Fruit fly (Drosophila melanogaster) S2 (cell line): ENCODE results near the gene CG46244.

Experiments
- CG8478 ChIP-seq: fragments of >200 bp; optimal IDR thresholded peaks from 2 replicates; lab custom pipeline; 2018
- CTCF ChIP-seq, 2 experiments: fragments of >200 bp; optimal IDR thresholded peaks; 2 replicates each; lab custom pipeline; 2018

DNA sequence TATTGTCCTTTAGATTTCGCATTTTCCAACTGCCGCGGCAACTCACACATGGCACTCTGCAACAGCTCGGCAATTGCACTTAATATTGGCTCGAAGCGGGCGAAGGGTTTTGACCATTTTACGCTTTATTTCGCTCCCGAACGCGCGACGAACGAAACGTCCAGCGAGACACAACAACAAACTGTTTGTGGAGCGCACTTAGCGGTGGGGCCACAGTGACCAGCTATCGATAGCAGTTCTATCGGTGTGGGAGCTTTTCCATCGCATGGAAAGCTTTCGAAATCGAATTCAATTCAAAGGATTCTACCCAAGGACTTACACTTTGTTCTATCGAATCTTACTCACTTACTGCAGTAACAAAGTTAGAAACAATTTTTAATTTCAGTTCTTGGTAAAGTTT lies 150.3 kb downstream of the CG46244 start, which contains the start of gene CG10631:
- TF ChIP-seq CG8478 (lab: Kevin White, UChicago) (no peak), CTCF (optimal IDR thresholded peaks at IDR 0.05; lab: Kevin White, UChicago) (no peak)
